Fruit fly (Drosophila melanogaster) whole organism, embryonic: Measurements from ENCODE around the gene CG5498.

Source experiments
- Atf3 ChIP-seq: fragments of 200-800 bp; sonication (Bioruptor generic); optimal IDR thresholded peaks from 3 replicates; lab custom pipeline; 2016; ENCODE audit warnings: missing biosample characterization, missing genetic modification characterization
- B-H2 ChIP-seq: fragments of 200-800 bp; sonication (Bioruptor generic); optimal IDR thresholded peaks from 2 replicates; lab custom pipeline; 2018; ENCODE audit warnings: missing biosample characterization, mild to moderate bottlenecking, missing genetic modification characterization
- CG10654 ChIP-seq: fragments of 200-800 bp; sonication (Bioruptor generic); optimal IDR thresholded peaks from 2 replicates; lab custom pipeline; 2016; ENCODE audit warnings: missing biosample characterization, missing genetic modification characterization
- CG11247 ChIP-seq: fragments of 200-800 bp; sonication (Bioruptor generic); IDR thresholded peaks from 2 replicates; pipeline ENCODE4 v1.3.6; 2022; ENCODE audit warnings: missing biosample characterization, missing genetic modification characterization
- CG12659 ChIP-seq: fragments of 200-800 bp; sonication (Bioruptor generic); optimal IDR thresholded peaks from 3 replicates; lab custom pipeline; 2017; ENCODE audit warnings: mild to moderate bottlenecking, missing biosample characterization, missing genetic modification reagents, missing genetic modification characterization
- CG12942 ChIP-seq: fragments of 200-800 bp; sonication (Bioruptor generic); optimal IDR thresholded peaks from 3 replicates; lab custom pipeline; 2016; ENCODE audit warnings: missing biosample characterization, missing genetic modification characterization
- CG13424 ChIP-seq: fragments of 200-800 bp; sonication (Bioruptor generic); optimal IDR thresholded peaks from 2 replicates; lab custom pipeline; 2019; ENCODE audit warnings: missing biosample characterization, mild to moderate bottlenecking, missing genetic modification characterization, moderate library complexity
- CG1529 ChIP-seq: fragments of 200-800 bp; sonication (Bioruptor generic); optimal IDR thresholded peaks from 3 replicates; lab custom pipeline; 2018; ENCODE audit warnings: missing biosample characterization, missing genetic modification characterization
- CG16863 ChIP-seq: fragments of 200-800 bp; sonication (Bioruptor generic); optimal IDR thresholded peaks from 3 replicates; lab custom pipeline; 2016; ENCODE audit warnings: missing biosample characterization, missing genetic modification characterization
- CG17359 ChIP-seq: fragments of 200-800 bp; sonication (Bioruptor generic); optimal IDR thresholded peaks from 3 replicates; lab custom pipeline; 2018; ENCODE audit warnings: missing biosample characterization, mild to moderate bottlenecking, missing genetic modification characterization, moderate library complexity
- CG2875 ChIP-seq: fragments of 200-800 bp; sonication (Bioruptor generic); optimal IDR thresholded peaks from 2 replicates; lab custom pipeline; 2017; ENCODE audit warnings: missing biosample characterization, mild to moderate bottlenecking, missing genetic modification characterization, missing genetic modification reagents
- CG32772 ChIP-seq: fragments of 200-800 bp; sonication (Bioruptor generic); IDR thresholded peaks from 2 replicates; pipeline ENCODE4 v1.3.6; 2022; ENCODE audit warnings: missing biosample characterization, missing genetic modification characterization
- CG3838 ChIP-seq: fragments of 200-800 bp; sonication (Bioruptor generic); optimal IDR thresholded peaks from 3 replicates; lab custom pipeline; 2016; ENCODE audit warnings: missing biosample characterization, missing genetic modification characterization
- CG4282 ChIP-seq: fragments of 200-800 bp; sonication (Bioruptor generic); optimal IDR thresholded peaks from 2 replicates; lab custom pipeline; 2016; ENCODE audit warnings: missing biosample characterization, missing genetic modification characterization
- CG6689 ChIP-seq: fragments of 200-800 bp; sonication (Bioruptor generic); IDR thresholded peaks from 2 replicates; pipeline ENCODE4 v1.3.6; 2022; ENCODE audit warnings: missing biosample characterization, missing genetic modification characterization
- CG7745 ChIP-seq: fragments of 200-800 bp; sonication (Bioruptor generic); optimal IDR thresholded peaks from 2 replicates; lab custom pipeline; 2018; ENCODE audit warnings: missing biosample characterization, mild to moderate bottlenecking, missing genetic modification characterization, moderate library complexity
- CG9817 ChIP-seq: fragments of 200-800 bp; sonication (Bioruptor generic); optimal IDR thresholded peaks from 2 replicates; lab custom pipeline; 2018; ENCODE audit warnings: missing biosample characterization, mild to moderate bottlenecking, missing genetic modification characterization, moderate library complexity
- CG9932 ChIP-seq: fragments of 200-800 bp; sonication (Bioruptor generic); IDR thresholded peaks from 2 replicates; pipeline ENCODE4 v1.3.6; 2022; ENCODE audit warnings: missing biosample characterization, missing genetic modification characterization
- Dad ChIP-seq: fragments of 200-800 bp; sonication (Bioruptor generic); optimal IDR thresholded peaks from 3 replicates; lab custom pipeline; 2016; ENCODE audit warnings: missing biosample characterization, missing genetic modification characterization
- Ets97D ChIP-seq: fragments of 200-800 bp; sonication (Bioruptor generic); optimal IDR thresholded peaks from 3 replicates; lab custom pipeline; 2016; ENCODE audit warnings: missing biosample characterization, missing genetic modification characterization
- Fer3 ChIP-seq: fragments of 200-800 bp; sonication (Bioruptor generic); optimal IDR thresholded peaks from 2 replicates; lab custom pipeline; 2018; ENCODE audit warnings: missing biosample characterization, mild to moderate bottlenecking, missing genetic modification characterization, moderate library complexity
- Gsc ChIP-seq: fragments of 200-800 bp; sonication (Bioruptor generic); IDR thresholded peaks from 2 replicates; pipeline ENCODE4 v1.3.6; 2022; ENCODE audit warnings: missing biosample characterization, missing genetic modification characterization
- HLH3B ChIP-seq: fragments of 200-800 bp; sonication (Bioruptor generic); IDR thresholded peaks from 2 replicates; pipeline ENCODE4 v1.3.6; 2022; ENCODE audit warnings: missing biosample characterization, missing genetic modification characterization
- HLH4C ChIP-seq: fragments of 200-800 bp; sonication (Bioruptor generic); IDR thresholded peaks from 3 replicates; pipeline ENCODE4 v1.3.6; 2022; ENCODE audit warnings: missing biosample characterization, missing genetic modification characterization; ENCODE audit not compliant: partially characterized antibody
- HLH54F ChIP-seq: fragments of 200-800 bp; sonication (Bioruptor generic); optimal IDR thresholded peaks from 3 replicates; lab custom pipeline; 2016; ENCODE audit warnings: missing biosample characterization, missing genetic modification characterization
- Hr51 ChIP-seq, 2 experiments: fragments of 200-800 bp; sonication (Bioruptor generic); optimal IDR thresholded peaks; 2 replicates in 1 of 2; 3 replicates in 1 of 2; lab custom pipeline; 2016 to 2018; ENCODE audit warnings: missing biosample characterization in 2 of 2, missing genetic modification characterization in 2 of 2, mild to moderate bottlenecking in 1 of 2, moderate library complexity in 1 of 2
- Lhr ChIP-seq: fragments of 200-800 bp; sonication (Bioruptor generic); optimal IDR thresholded peaks from 3 replicates; lab custom pipeline; 2017; ENCODE audit warnings: mild to moderate bottlenecking, missing biosample characterization, missing genetic modification reagents, missing genetic modification characterization
- Meics ChIP-seq: fragments of 200-800 bp; sonication (Bioruptor generic); optimal IDR thresholded peaks from 2 replicates; lab custom pipeline; 2017; ENCODE audit warnings: missing biosample characterization, mild to moderate bottlenecking, missing genetic modification characterization
- Oaz ChIP-seq: fragments of 200-800 bp; sonication (Bioruptor generic); IDR thresholded peaks from 2 replicates; pipeline ENCODE4 v1.3.6; 2022; ENCODE audit warnings: missing biosample characterization, missing genetic modification characterization
- Ravus ChIP-seq: fragments of 200-800 bp; sonication (Bioruptor generic); IDR thresholded peaks from 2 replicates; pipeline ENCODE4 v1.3.6; 2022; ENCODE audit warnings: missing biosample characterization, missing genetic modification characterization
- Rx ChIP-seq: fragments of 200-800 bp; sonication (Bioruptor generic); IDR thresholded peaks from 2 replicates; pipeline ENCODE4 v1.3.6; 2022; ENCODE audit warnings: missing biosample characterization, missing genetic modification characterization
- Xrp1 ChIP-seq: fragments of 200-800 bp; sonication (Bioruptor generic); IDR thresholded peaks from 2 replicates; pipeline ENCODE4 v1.3.6; 2022; ENCODE audit warnings: missing biosample characterization, missing genetic modification characterization
- ab ChIP-seq: fragments of 200-800 bp; sonication (Bioruptor generic); optimal IDR thresholded peaks from 2 replicates; lab custom pipeline; 2016; ENCODE audit warnings: missing biosample characterization, missing genetic modification characterization
- aop ChIP-seq: fragments of 200-800 bp; sonication (Bioruptor generic); IDR thresholded peaks from 2 replicates; pipeline ENCODE4 v1.3.6; 2022; ENCODE audit warnings: missing biosample characterization, missing genetic modification characterization
- corto ChIP-seq: fragments of 200-800 bp; sonication (Bioruptor generic); optimal IDR thresholded peaks from 2 replicates; lab custom pipeline; 2016; ENCODE audit warnings: missing biosample characterization, mild to moderate bottlenecking, missing genetic modification characterization, moderate library complexity
- crc ChIP-seq: fragments of 200-800 bp; sonication (Bioruptor generic); optimal IDR thresholded peaks from 2 replicates; lab custom pipeline; 2016; ENCODE audit warnings: missing biosample characterization, missing genetic modification characterization
- ems ChIP-seq: fragments of 200-800 bp; sonication (Bioruptor generic); optimal IDR thresholded peaks from 3 replicates; lab custom pipeline; 2016; ENCODE audit warnings: missing biosample characterization, missing genetic modification characterization
- exex ChIP-seq: fragments of 200-800 bp; sonication (Bioruptor generic); optimal IDR thresholded peaks from 4 replicates; lab custom pipeline; 2018; ENCODE audit warnings: missing biosample characterization, mild to moderate bottlenecking, missing genetic modification characterization, moderate library complexity
- fd3F ChIP-seq: fragments of 200-800 bp; sonication (Bioruptor generic); optimal IDR thresholded peaks from 2 replicates; lab custom pipeline; 2018; ENCODE audit warnings: missing biosample characterization, mild to moderate bottlenecking, missing genetic modification characterization, moderate library complexity
- grau ChIP-seq: fragments of 200-800 bp; optimal IDR thresholded peaks from 3 replicates; lab custom pipeline; 2019; ENCODE audit warnings: missing biosample characterization, mild to moderate bottlenecking, missing genetic modification characterization, moderate library complexity
- grn ChIP-seq: fragments of 200-800 bp; sonication (Bioruptor generic); optimal IDR thresholded peaks from 3 replicates; lab custom pipeline; 2017; ENCODE audit warnings: missing biosample characterization, missing genetic modification characterization
- ind ChIP-seq: fragments of 200-800 bp; sonication (Bioruptor generic); optimal IDR thresholded peaks from 3 replicates; lab custom pipeline; 2016; ENCODE audit warnings: missing biosample characterization, missing genetic modification characterization
- jing ChIP-seq: fragments of 200-800 bp; sonication (Bioruptor generic); optimal IDR thresholded peaks from 2 replicates; lab custom pipeline; 2018; ENCODE audit warnings: missing biosample characterization, mild to moderate bottlenecking, missing genetic modification characterization
- kay ChIP-seq: fragments of 200-800 bp; sonication (Bioruptor generic); optimal IDR thresholded peaks from 2 replicates; lab custom pipeline; 2016; ENCODE audit warnings: missing biosample characterization, missing genetic modification characterization
- nmo ChIP-seq: fragments of 200-800 bp; sonication (Bioruptor generic); optimal IDR thresholded peaks from 2 replicates; lab custom pipeline; 2018; ENCODE audit warnings: missing biosample characterization, mild to moderate bottlenecking, missing genetic modification characterization, moderate library complexity
- odd ChIP-seq: fragments of 200-800 bp; sonication (Bioruptor generic); optimal IDR thresholded peaks from 2 replicates; lab custom pipeline; 2017; ENCODE audit warnings: missing biosample characterization, mild to moderate bottlenecking, missing genetic modification characterization
- pho ChIP-seq: fragments of 200-800 bp; sonication (Bioruptor generic); optimal IDR thresholded peaks from 2 replicates; lab custom pipeline; 2016; ENCODE audit warnings: missing biosample characterization, missing genetic modification characterization
- pnt ChIP-seq: fragments of 200-800 bp; sonication (Bioruptor generic); optimal IDR thresholded peaks from 3 replicates; lab custom pipeline; 2016; ENCODE audit warnings: missing biosample characterization, missing genetic modification characterization
- sd ChIP-seq: fragments of 200-800 bp; sonication (Bioruptor generic); optimal IDR thresholded peaks from 3 replicates; lab custom pipeline; 2018; ENCODE audit warnings: missing biosample characterization, mild to moderate bottlenecking, missing genetic modification characterization, moderate library complexity
- sens ChIP-seq: fragments of 200-800 bp; sonication (Bioruptor generic); peaks from one replicate; lab custom pipeline; 2016; ENCODE audit warnings: missing biosample characterization, missing genetic modification characterization
- tll ChIP-seq, 2 experiments: fragments of 200-800 bp in 1 of 2; fragments of >200 bp in 1 of 2; sonication (Bioruptor generic) in 1 of 2; optimal IDR thresholded peaks; 2 replicates each; lab custom pipeline; 2017 to 2019; ENCODE audit warnings: missing biosample characterization in 2 of 2, missing genetic modification characterization in 2 of 2, mild to moderate bottlenecking in 1 of 2, moderate library complexity in 1 of 2
- toy ChIP-seq: fragments of 200-800 bp; sonication (Bioruptor generic); IDR thresholded peaks from 2 replicates; pipeline ENCODE4 v1.3.6; 2022; ENCODE audit warnings: missing biosample characterization, missing genetic modification characterization

Gene CG5498

DNA sequence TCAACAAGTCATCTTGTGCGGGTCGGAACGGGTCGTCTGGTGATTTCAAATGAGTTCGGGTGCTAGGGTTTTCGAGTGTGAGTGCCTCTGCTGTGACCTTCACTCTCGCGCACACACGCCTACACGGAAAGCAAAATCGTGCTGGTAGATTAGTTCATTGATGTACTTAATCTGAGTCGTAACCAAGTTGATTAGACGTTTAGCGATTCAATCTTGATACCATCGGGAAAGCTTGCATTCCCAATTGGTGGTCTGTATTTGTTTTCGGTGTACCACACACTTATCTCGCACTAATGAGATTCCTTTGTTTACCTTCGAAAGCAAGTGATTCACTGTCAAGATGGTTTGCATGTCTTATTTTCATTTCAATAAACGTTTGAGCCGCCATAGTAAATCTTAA lies 5.1 kb upstream of the CG5498 start (continued):
- TF ChIP-seq HLH54F (GFP tag; lab: Kevin White, UChicago) (peak; percentile 43), ems (GFP tag; lab: Kevin White, UChicago) (peak; percentile 46), CG16863 (no peak), exex (tag; lab: Kevin White, UChicago) (peak; percentile 86), CG1529 (no peak), CG12942 (GFP tag; lab: Kevin White, UChicago) (no peak), HLH3B (peak; percentile 31; the same call in 1 of the 2 replicates), sd (tag; lab: Kevin White, UChicago) (peak; percentile 72), CG6689 (GFP tag; lab: Robert Waterston, UW) (peak; percentile 37; the same call in 1 of the 2 replicates), ind (GFP tag; lab: Kevin White, UChicago) (peak; percentile 36), HLH4C (GFP tag; lab: Robert Waterston, UW) (no peak), ab (GFP tag; lab: Kevin White, UChicago) (no peak), Hr51 (GFP tag; optimal IDR thresholded peaks at IDR 0.05; lab: Kevin White, UChicago) (peak in 1 of 2 experiments; percentile 50), CG9932 (peak; percentile 58), CG17359 (tag; lab: Kevin White, UChicago) (peak; percentile 43), CG12659 (GFP tag; lab: Kevin White, UChicago) (peak; percentile 22), kay (GFP tag; lab: Kevin White, UChicago) (peak; percentile 38), Oaz (GFP tag; lab: Robert Waterston, UW) (no peak), CG4282 (GFP tag; lab: Kevin White, UChicago) (no peak), Rx (GFP tag; lab: Robert Waterston, UW) (0 out of 2 replicates have a peak, but pooled peaks have one; percentile 21), Ets97D (GFP tag; lab: Kevin White, UChicago) (no peak), Fer3 (peak; percentile 28), CG3838 (no peak), pho (GFP tag; lab: Kevin White, UChicago) (peak; percentile 28), tll (GFP tag; optimal IDR thresholded peaks at IDR 0.05; lab: Kevin White, UChicago) (no peak), B-H2 (GFP tag; lab: Kevin White, UChicago) (no peak), CG11247 (GFP tag; lab: Robert Waterston, UW) (no peak), Gsc (GFP tag; lab: Robert Waterston, UW) (no peak), CG2875 (GFP tag; lab: Kevin White, UChicago) (no peak), CG32772 (GFP tag; lab: Robert Waterston, UW) (no peak), Ravus (GFP tag; lab: Robert Waterston, UW) (no peak), CG13424 (tag; lab: Kevin White, UChicago) (peak; percentile 29), aop (GFP tag; lab: Robert Waterston, UW) (no peak), grn (GFP tag; lab: Kevin White, UChicago) (peak; percentile 78), Xrp1 (GFP tag; lab: Robert Waterston, UW) (peak; percentile 57), CG7745 (no peak), grau (peak; percentile 37), pnt (peak; percentile 11), Atf3 (GFP tag; lab: Kevin White, UChicago) (no peak), crc (GFP tag; lab: Kevin White, UChicago) (no peak), corto (no peak), toy (no peak), CG9817 (peak; percentile 8), Dad (GFP tag; lab: Kevin White, UChicago) (no peak), sens (GFP tag; lab: Kevin White, UChicago) (peak; percentile 52), Lhr (GFP tag; lab: Kevin White, UChicago) (no peak), nmo (GFP tag; lab: Kevin White, UChicago) (peak; percentile 0), CG10654 (peak; percentile 24), jing (no peak), fd3F (GFP tag; lab: Kevin White, UChicago) (peak; percentile 28), odd (GFP tag; lab: Kevin White, UChicago) (no peak), Meics (GFP tag; lab: Kevin White, UChicago) (peak; percentile 46)
